Worm (Caenorhabditis elegans) whole organism, young adult: ENCODE data around the gene dhs-18.

Source experiments
- B0019.2 ChIP-seq: fragments of 200-800 bp; sonication (Bioruptor generic); conservative IDR thresholded peaks from 2 replicates; pipeline ENCODE4 v1.3.6; 2022; ENCODE audit warnings: missing genetic modification reagents, missing genetic modification characterization, missing compliant biosample characterization
- B0035.1 ChIP-seq: sonication (generic microtip); optimal IDR thresholded peaks from 2 replicates; lab custom pipeline; 2016; ENCODE audit warnings: missing genetic modification characterization, mild to moderate bottlenecking, missing compliant biosample characterization, missing genotype, missing genetic modification reagents
- C17E4.6 ChIP-seq: fragments of 200-800 bp; sonication (Bioruptor generic); IDR thresholded peaks from 2 replicates; pipeline ENCODE4 v1.3.6; 2022; ENCODE audit warnings: missing genetic modification reagents, missing genetic modification characterization, missing compliant biosample characterization
- D2030.7 ChIP-seq: fragments of 200-800 bp; sonication (Bioruptor generic); IDR thresholded peaks from 2 replicates; pipeline ENCODE4 v1.3.6; 2022; ENCODE audit warnings: missing genetic modification reagents, missing genetic modification characterization, missing compliant biosample characterization
- F37B4.10 ChIP-seq: fragments of 200-800 bp; sonication (Bioruptor generic); IDR thresholded peaks from 2 replicates; pipeline ENCODE4 v1.3.6; 2022; ENCODE audit warnings: missing genetic modification characterization, missing compliant biosample characterization
- F49E8.2 ChIP-seq: sonication (generic microtip); optimal IDR thresholded peaks from 3 replicates; lab custom pipeline; 2017; ENCODE audit warnings: missing genetic modification characterization, mild to moderate bottlenecking, missing compliant biosample characterization, antibody characterized with exemption, moderate library complexity; ENCODE audit not compliant: insufficient read depth
- K11D2.4 ChIP-seq: fragments of 200-800 bp; sonication (Bioruptor generic); IDR thresholded peaks from 2 replicates; pipeline ENCODE4 v1.3.6; 2022; ENCODE audit warnings: missing genetic modification reagents, missing genetic modification characterization, missing compliant biosample characterization
- K12H6.12 ChIP-seq: fragments of 200-800 bp; sonication (Bioruptor generic); optimal IDR thresholded peaks from 2 replicates; lab custom pipeline; 2018; ENCODE audit warnings: mild to moderate bottlenecking, missing genetic modification characterization, missing compliant biosample characterization
- T07F8.4 ChIP-seq: sonication (generic microtip); optimal IDR thresholded peaks from 2 replicates; lab custom pipeline; 2016; ENCODE audit warnings: mild to moderate bottlenecking, missing genetic modification characterization, moderate library complexity, missing compliant biosample characterization
- T26A5.8 ChIP-seq: sonication (generic microtip); optimal IDR thresholded peaks from 2 replicates; lab custom pipeline; 2016; ENCODE audit warnings: missing genetic modification characterization, missing compliant biosample characterization
- Y67H2A.10 ChIP-seq: fragments of 200-800 bp; sonication (Bioruptor generic); conservative IDR thresholded peaks from 2 replicates; pipeline ENCODE4 v1.3.6; 2022; ENCODE audit warnings: missing genetic modification reagents, missing genetic modification characterization, missing compliant biosample characterization
- ZK185.1 ChIP-seq: sonication (generic microtip); optimal IDR thresholded peaks from 2 replicates; lab custom pipeline; 2016; ENCODE audit warnings: mild to moderate bottlenecking, missing genetic modification characterization, missing compliant biosample characterization; ENCODE audit not compliant: poor library complexity, severe bottlenecking
- akir-1 ChIP-seq: fragments of 200-800 bp; sonication (Bioruptor generic); optimal IDR thresholded peaks from 2 replicates; lab custom pipeline; 2018; ENCODE audit warnings: mild to moderate bottlenecking, missing genetic modification characterization, moderate library complexity, missing compliant biosample characterization
- aptf-3 ChIP-seq: fragments of 200-800 bp; sonication (Bioruptor generic); IDR thresholded peaks from 2 replicates; pipeline ENCODE4 v1.3.6; 2022; ENCODE audit warnings: missing genetic modification characterization, missing compliant biosample characterization
- attf-5 ChIP-seq: fragments of 200-800 bp; sonication (Bioruptor generic); optimal IDR thresholded peaks from 2 replicates; lab custom pipeline; 2018; ENCODE audit warnings: mild to moderate bottlenecking, missing genetic modification characterization, missing compliant biosample characterization
- attf-6 ChIP-seq: fragments of 200-800 bp; sonication (Bioruptor generic); IDR thresholded peaks from 2 replicates; pipeline ENCODE4 v1.3.6; 2022; ENCODE audit warnings: missing genetic modification reagents, missing genetic modification characterization, missing compliant biosample characterization
- cebp-1 ChIP-seq, 2 experiments: fragments of 200-800 bp in 1 of 2; sonication (Bioruptor generic) in 1 of 2; sonication (generic microtip) in 1 of 2; IDR thresholded peaks in 1 of 2; optimal IDR thresholded peaks in 1 of 2; 2 replicates each; pipeline versions ENCODE4 v1.3.6 to Lab custom; 2017 to 2022; ENCODE audit warnings: missing compliant biosample characterization in 2 of 2, missing genetic modification characterization in 2 of 2, mild to moderate bottlenecking in 1 of 2, missing genetic modification reagents in 1 of 2, moderate library complexity in 1 of 2
- cebp-2 ChIP-seq: fragments of 200-800 bp; sonication (Bioruptor generic); IDR thresholded peaks from 2 replicates; pipeline ENCODE4 v1.3.6; 2022; ENCODE audit warnings: missing genetic modification characterization, missing compliant biosample characterization
- ceh-100 ChIP-seq: fragments of 200-800 bp; sonication (Bioruptor generic); IDR thresholded peaks from 2 replicates; pipeline ENCODE4 v1.3.6; 2022; ENCODE audit warnings: missing genetic modification reagents, missing genetic modification characterization, missing compliant biosample characterization
- ceh-40 ChIP-seq: fragments of 200-800 bp; sonication (Bioruptor generic); IDR thresholded peaks from 2 replicates; pipeline ENCODE4 v1.3.6; 2022; ENCODE audit warnings: missing genetic modification characterization, missing compliant biosample characterization
- ceh-79 ChIP-seq: sonication (generic microtip); optimal IDR thresholded peaks from 2 replicates; lab custom pipeline; 2017; ENCODE audit warnings: mild to moderate bottlenecking, missing genetic modification characterization, missing compliant biosample characterization
- dox-1 ChIP-seq: fragments of 200-800 bp; sonication (Bioruptor generic); IDR thresholded peaks from 2 replicates; pipeline ENCODE4 v1.3.6; 2022; ENCODE audit warnings: missing genetic modification reagents, missing genetic modification characterization, missing compliant biosample characterization
- dpl-1 ChIP-seq: fragments of 150-350 bp; optimal IDR thresholded peaks from 2 replicates; lab custom pipeline; 2014; ENCODE audit warnings: missing biosample characterization, missing genetic modification reagents, missing genetic modification characterization
- efl-1 ChIP-seq: fragments of 150-350 bp; optimal IDR thresholded peaks from 2 replicates; lab custom pipeline; 2014; ENCODE audit warnings: missing biosample characterization, missing genetic modification reagents, missing genetic modification characterization
- egrh-3 ChIP-seq: fragments of 200-800 bp; sonication (Bioruptor generic); IDR thresholded peaks from 2 replicates; pipeline ENCODE4 v1.3.6; 2022; ENCODE audit warnings: missing genetic modification reagents, missing genetic modification characterization, missing compliant biosample characterization
- hrde-1 ChIP-seq: sonication (generic microtip); optimal IDR thresholded peaks from 2 replicates; lab custom pipeline; 2016; ENCODE audit warnings: missing genetic modification characterization, mild to moderate bottlenecking, missing compliant biosample characterization, moderate library complexity, missing genotype, missing genetic modification reagents, borderline replicate concordance
- hsf-1 ChIP-seq: fragments of 200-800 bp; sonication (Bioruptor generic); IDR thresholded peaks from 2 replicates; pipeline ENCODE4 v1.3.6; 2022; ENCODE audit warnings: missing genetic modification reagents, missing genetic modification characterization, missing compliant biosample characterization
- lin-35 ChIP-seq, 3 experiments: fragments of 150-350 bp in 2 of 3; sonication (generic microtip) in 1 of 3; optimal IDR thresholded peaks; 2 replicates each; lab custom pipeline; 2014 to 2018; ENCODE audit warnings: missing biosample characterization in 3 of 3, missing genetic modification characterization in 3 of 3, missing genetic modification reagents in 3 of 3
- lin-40 ChIP-seq: sonication (generic microtip); optimal IDR thresholded peaks from 2 replicates; lab custom pipeline; 2016; ENCODE audit warnings: missing genetic modification characterization, mild to moderate bottlenecking, missing compliant biosample characterization, missing genotype, missing genetic modification reagents
- madf-10 ChIP-seq: sonication (generic microtip); optimal IDR thresholded peaks from 2 replicates; lab custom pipeline; 2016; ENCODE audit warnings: mild to moderate bottlenecking, missing genetic modification characterization, missing compliant biosample characterization
- mcd-1 ChIP-seq: fragments of 200-800 bp; sonication (Bioruptor generic); IDR thresholded peaks from 2 replicates; pipeline ENCODE4 v1.3.6; 2022; ENCODE audit warnings: missing genetic modification reagents, missing genetic modification characterization, missing compliant biosample characterization
- nfyb-1 ChIP-seq: fragments of 200-800 bp; sonication (Bioruptor generic); IDR thresholded peaks from 2 replicates; pipeline ENCODE4 v1.3.6; 2022; ENCODE audit warnings: missing genetic modification reagents, missing genetic modification characterization, missing compliant biosample characterization
- nhr-179 ChIP-seq: sonication (generic microtip); optimal IDR thresholded peaks from 2 replicates; lab custom pipeline; 2016; ENCODE audit warnings: mild to moderate bottlenecking, missing genetic modification characterization, missing compliant biosample characterization
- pbrm-1 ChIP-seq: fragments of 200-800 bp; sonication (Bioruptor generic); IDR thresholded peaks from 2 replicates; pipeline ENCODE4 v1.3.6; 2022; ENCODE audit warnings: missing genetic modification reagents, missing genetic modification characterization, missing compliant biosample characterization
- pha-4 ChIP-seq: fragments of 150-350 bp; sonication (generic microtip); optimal IDR thresholded peaks from 2 replicates; lab custom pipeline; 2014; ENCODE audit warnings: missing biosample characterization, missing genetic modification reagents, missing genetic modification characterization
- sdz-38 ChIP-seq: sonication (generic microtip); optimal IDR thresholded peaks from 2 replicates; lab custom pipeline; 2016; ENCODE audit warnings: missing genotype, missing genetic modification characterization, missing compliant biosample characterization
- snpc-1.3 ChIP-seq: sonication (generic microtip); optimal IDR thresholded peaks from 2 replicates; lab custom pipeline; 2017; ENCODE audit warnings: missing genetic modification characterization, mild to moderate bottlenecking, missing compliant biosample characterization, antibody characterized with exemption, moderate library complexity, missing genotype, missing genetic modification reagents; ENCODE audit not compliant: insufficient read depth
- snpc-3.4 ChIP-seq: sonication (generic microtip); optimal IDR thresholded peaks from 2 replicates; lab custom pipeline; 2017; ENCODE audit warnings: missing genetic modification characterization, mild to moderate bottlenecking, missing compliant biosample characterization, antibody characterized with exemption, moderate library complexity, missing genotype, missing genetic modification reagents
- snpc-4 ChIP-seq, 5 experiments: fragments of 150-350 bp in 1 of 5; sonication (generic microtip) in 4 of 5; optimal IDR thresholded peaks; 2 replicates each; lab custom pipeline; 2014 to 2018; ENCODE audit warnings: missing genetic modification characterization in 5 of 5, missing biosample characterization in 3 of 5, antibody characterized with exemption in 2 of 5, mild to moderate bottlenecking in 2 of 5, missing compliant biosample characterization in 2 of 5, missing genotype in 2 of 5, moderate library complexity in 2 of 5, missing genetic modification reagents in 1 of 5
- zfh-2 ChIP-seq: fragments of 200-800 bp; sonication (Bioruptor generic); conservative IDR thresholded peaks from 2 replicates; pipeline ENCODE4 v1.3.6; 2022; ENCODE audit warnings: missing genetic modification reagents, missing genetic modification characterization, missing compliant biosample characterization
- ztf-3 ChIP-seq: fragments of 200-800 bp; sonication (Bioruptor generic); optimal IDR thresholded peaks from 2 replicates; lab custom pipeline; 2018; ENCODE audit warnings: mild to moderate bottlenecking, missing genetic modification characterization, missing compliant biosample characterization
- ztf-6 ChIP-seq: fragments of 200-800 bp; sonication (Bioruptor generic); IDR thresholded peaks from 2 replicates; pipeline ENCODE4 v1.3.6; 2022; ENCODE audit warnings: missing genetic modification reagents, missing genetic modification characterization, missing compliant biosample characterization

Gene dhs-18

DNA sequence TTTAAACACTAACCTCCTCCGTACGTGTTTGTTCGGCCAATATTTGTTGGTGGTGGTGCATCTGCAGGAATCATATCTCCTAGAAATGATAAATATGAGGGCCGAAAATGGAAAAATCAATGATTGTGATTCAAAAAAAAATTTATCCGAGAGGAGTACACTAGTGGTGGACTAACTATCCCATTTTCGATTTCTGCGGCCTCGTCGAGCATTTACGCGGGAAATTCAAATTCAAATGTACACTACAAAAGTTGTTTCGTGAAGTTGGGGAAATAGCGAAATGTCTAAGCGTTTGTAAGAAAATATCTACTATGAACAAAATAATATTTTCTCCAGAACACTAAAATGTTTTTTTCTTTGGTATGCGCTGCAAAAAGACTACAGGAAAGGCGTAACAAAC is 17.3 kb downstream of the dhs-18 start (continued):
- TF ChIP-seq hrde-1 (no peak), lin-35 (GFP tag; optimal IDR thresholded peaks at IDR 0.05; lab: Kevin White, UChicago) (peak in 1 of 3 experiments; percentile 72), hsf-1 (no peak), ceh-79 (no peak), mcd-1 (GFP tag; lab: Robert Waterston, UW) (no peak; the same call in 1 of the 2 replicates), B0019.2 (GFP tag; lab: Robert Waterston, UW) (0 out of 2 replicates have a peak, but pooled peaks have one; percentile 23), zfh-2 (no peak), cebp-2 (GFP tag; lab: Robert Waterston, UW) (no peak), dpl-1 (GFP tag; lab: Kevin White, UChicago) (peak; percentile 54), ztf-6 (GFP tag; lab: Robert Waterston, UW) (no peak), B0035.1 (no peak), snpc-3.4 (tag; lab: Kevin White, UChicago) (no peak), akir-1 (GFP tag; lab: Kevin White, UChicago) (no peak), D2030.7 (GFP tag; lab: Robert Waterston, UW) (peak; percentile 41; the same call in 1 of the 2 replicates), K11D2.4 (GFP tag; lab: Robert Waterston, UW) (peak; percentile 72), ceh-100 (GFP tag; lab: Robert Waterston, UW) (peak; percentile 53), snpc-1.3 (tag; lab: Kevin White, UChicago) (no peak), efl-1 (GFP tag; lab: Kevin White, UChicago) (peak; percentile 72), T07F8.4 (tag; lab: Kevin White, UChicago) (no peak), nhr-179 (no peak), ztf-3 (GFP tag; lab: Kevin White, UChicago) (no peak), Y67H2A.10 (GFP tag; lab: Robert Waterston, UW) (no peak), pbrm-1 (GFP tag; lab: Robert Waterston, UW) (peak; percentile 41; the same call in 1 of the 2 replicates), madf-10 (tag; lab: Kevin White, UChicago) (peak; percentile 2), ceh-40 (GFP tag; lab: Robert Waterston, UW) (0 out of 2 replicates have a peak, but pooled peaks have one; percentile 72), nfyb-1 (no peak), dox-1 (GFP tag; lab: Robert Waterston, UW) (peak; percentile 51; the same call in 1 of the 2 replicates), K12H6.12 (peak; percentile 58), snpc-4 (GFP tag; optimal IDR thresholded peaks at IDR 0.05; lab: Kevin White, UChicago) (no peak), snpc-4 (tag; optimal IDR thresholded peaks at IDR 0.05; lab: Kevin White, UChicago) (no peak), cebp-1 (GFP tag; IDR thresholded peaks at IDR 0.05; lab: Robert Waterston, UW) (no peak), cebp-1 (tag; optimal IDR thresholded peaks at IDR 0.05; lab: Kevin White, UChicago) (peak; percentile 23), ZK185.1 (tag; lab: Kevin White, UChicago) (peak; percentile 83), egrh-3 (GFP tag; lab: Robert Waterston, UW) (no peak), attf-5 (peak; percentile 5)

DNA sequence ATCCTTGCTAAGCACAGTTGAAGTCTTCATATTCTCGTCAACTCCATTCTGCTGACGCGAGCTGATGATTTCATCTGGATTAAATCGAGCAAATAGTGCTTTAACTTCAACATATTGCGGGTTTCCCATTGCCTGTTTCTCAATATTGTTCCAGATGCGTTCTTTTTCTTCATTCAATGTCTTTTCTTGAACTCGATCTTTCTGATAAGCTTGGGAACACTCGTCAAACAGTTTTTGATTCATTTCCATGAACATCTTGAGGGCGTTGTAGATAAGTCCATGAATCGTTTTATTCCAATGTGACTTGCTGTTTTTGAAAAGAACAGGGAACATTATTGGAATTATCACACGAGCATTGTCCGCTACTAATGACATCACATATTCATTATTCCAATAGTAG is 18.9 kb downstream of the dhs-18 start:
- no peak for TF ChIP-seq lin-40 (tag; lab: Kevin White, UChicago)
- no peak for TF ChIP-seq dpl-1 (GFP tag; lab: Kevin White, UChicago)
- no peak for TF ChIP-seq sdz-38

DNA sequence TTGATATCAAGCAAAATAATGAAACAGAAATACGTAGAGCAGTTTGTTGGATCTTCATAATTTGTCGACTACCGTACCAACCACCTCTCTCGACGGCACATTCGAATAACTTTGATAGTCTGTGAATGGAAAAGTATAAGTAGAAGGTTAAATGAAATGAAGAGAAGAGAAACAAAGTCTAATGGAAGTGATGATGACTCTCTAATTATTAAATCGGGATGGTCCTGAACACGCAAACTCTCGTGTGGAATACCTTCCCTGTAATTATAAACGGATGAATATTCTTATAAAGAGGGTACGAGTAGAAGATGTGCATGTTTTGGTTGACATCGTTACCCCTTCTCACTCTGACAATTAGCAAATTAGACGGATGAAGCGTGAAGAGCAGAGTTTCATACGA is 23.8 kb downstream of the dhs-18 start, which contains the start of the genes C13G3.12 and hot-6:
TSS of gene C13G3.12 (minus strand) at position 101 of the 400 bp plus-strand sequence.
TSS of gene hot-6 (minus strand) at position 121 of the 400 bp plus-strand sequence.
- TF ChIP-seq aptf-3 (GFP tag; lab: Robert Waterston, UW) (no peak), attf-6 (GFP tag; lab: Robert Waterston, UW) (no peak), mcd-1 (GFP tag; lab: Robert Waterston, UW) (no peak), pha-4 (tag; lab: Kevin White, UChicago) (no peak), akir-1 (GFP tag; lab: Kevin White, UChicago) (no peak), T26A5.8 (tag; lab: Kevin White, UChicago) (no peak), B0035.1 (no peak), snpc-1.3 (tag; lab: Kevin White, UChicago) (no peak), C17E4.6 (GFP tag; lab: Robert Waterston, UW) (no peak), F49E8.2 (tag; lab: Kevin White, UChicago) (no peak), F37B4.10 (GFP tag; lab: Robert Waterston, UW) (no peak), ztf-6 (GFP tag; lab: Robert Waterston, UW) (no peak)
